Fruit fly (Drosophila melanogaster): ENCODE results near the gene Etfb.
A peak's percentile ranks its signal among the peaks of the same experiment; 100 is the strongest.

Etfb gene

dm6 chr3R:29806682-29807393 is 4.1 kb upstream of the Etfb start, which contains the start of the genes ca and ncd:
TSS of gene ca (plus strand) at chr3R:29806811.
TSS of gene ncd (minus strand) at chr3R:29807127.
- peak in 1 of 2 experiments; percentile 14 for TF ChIP-seq CTCF (optimal IDR thresholded peaks at IDR 0.05)
- no peak for TF ChIP-seq CG8478 (optimal IDR thresholded peaks at IDR 0.05)

- no peak for TF ChIP-seq CTCF (optimal IDR thresholded peaks at IDR 0.05)
- no peak for TF ChIP-seq CG8478 (optimal IDR thresholded peaks at IDR 0.05)
Observed at dm6 chr3R:29799681-29800028, 3.1 kb downstream of the Etfb start.

dm6 chr3R:29798966-29799680 is 3.6 kb downstream of the Etfb start, which contains the start of the genes Rnb and Drice:
TSS of gene Rnb (minus strand) at chr3R:29799354.
TSS of gene Drice (plus strand) at chr3R:29799658.
- TF ChIP-seq CTCF (optimal IDR thresholded peaks at IDR 0.05), result peak; percentile 16 to 25
- TF ChIP-seq CG8478 (optimal IDR thresholded peaks at IDR 0.05), result no peak

- TF ChIP-seq CG8478 (optimal IDR thresholded peaks at IDR 0.05) (no peak), CTCF (optimal IDR thresholded peaks at IDR 0.05) (no peak)
Observed at dm6 chr3R:29797183-29797582, 5.6 kb downstream of the Etfb start.

dm6 chr3R:29794161-29794882 is 8.4 kb downstream of the Etfb start, which contains the start of gene sro:
TSS of gene sro (plus strand) at chr3R:29794597.
- TF ChIP-seq CTCF (optimal IDR thresholded peaks at IDR 0.05), result no peak
- no peak for TF ChIP-seq CG8478 (optimal IDR thresholded peaks at IDR 0.05)

- TF ChIP-seq CG8478 (optimal IDR thresholded peaks at IDR 0.05), result no peak
- no peak for TF ChIP-seq CTCF (optimal IDR thresholded peaks at IDR 0.05)
Observed at dm6 chr3R:29790183-29790582, 12.6 kb downstream of the Etfb start.

- no peak for TF ChIP-seq CG8478 (optimal IDR thresholded peaks at IDR 0.05)
- TF ChIP-seq CTCF (optimal IDR thresholded peaks at IDR 0.05), result no peak
Observed at dm6 chr3R:29787891-29788549, 14.7 kb downstream of the Etfb start.

dm6 chr3R:29786016-29786996 is 16.4 kb downstream of the Etfb start:
- TF ChIP-seq CTCF (optimal IDR thresholded peaks at IDR 0.05) (no peak), CG8478 (optimal IDR thresholded peaks at IDR 0.05) (no peak)

dm6 chr3R:29785242-29785641 is 17.5 kb downstream of the Etfb start:
- TF ChIP-seq CTCF (optimal IDR thresholded peaks at IDR 0.05) (no peak), CG8478 (optimal IDR thresholded peaks at IDR 0.05) (no peak)

dm6 chr3R:29783210-29783609 is 19.5 kb downstream of the Etfb start:
- TF ChIP-seq CTCF (optimal IDR thresholded peaks at IDR 0.05) (no peak), CG8478 (optimal IDR thresholded peaks at IDR 0.05) (no peak)

dm6 chr3R:29782367-29782766 is 20.4 kb downstream of the Etfb start:
- TF ChIP-seq CTCF (optimal IDR thresholded peaks at IDR 0.05) (no peak), CG8478 (optimal IDR thresholded peaks at IDR 0.05) (no peak)

- no peak for TF ChIP-seq CTCF (optimal IDR thresholded peaks at IDR 0.05)
Observed at dm6 chr3R:29781874-29782273, 20.9 kb downstream of the Etfb start.

- TF ChIP-seq CTCF (optimal IDR thresholded peaks at IDR 0.05) (no peak), CG8478 (optimal IDR thresholded peaks at IDR 0.05) (no peak)
Observed at dm6 chr3R:29780402-29781029, 22.2 kb downstream of the Etfb start, which contains the start of gene fig. TSS of gene fig (minus strand) at chr3R:29780452.

dm6 chr3R:29778985-29779298 is 23.8 kb downstream of the Etfb start:
- no peak for TF ChIP-seq CTCF (optimal IDR thresholded peaks at IDR 0.05)
- no peak for TF ChIP-seq CG8478 (optimal IDR thresholded peaks at IDR 0.05)
